Worm (Caenorhabditis elegans) whole organism, L4 larva: ENCODE measurements around the gene rimb-1.

ENCODE experiments used
- F26F4.8 ChIP-seq: fragments of 200-800 bp; sonication (Bioruptor generic); conservative IDR thresholded peaks from 2 replicates; pipeline ENCODE4 v1.3.6; 2022; ENCODE audit warnings: missing genetic modification characterization, missing compliant biosample characterization
- F44E2.7 ChIP-seq: fragments of 200-800 bp; sonication (Bioruptor generic); IDR thresholded peaks from 2 replicates; pipeline ENCODE4 v2.1.2; 2022; ENCODE audit warnings: missing genetic modification characterization, missing compliant biosample characterization
- T20F7.1 ChIP-seq: fragments of 200-800 bp; sonication (Bioruptor generic); optimal IDR thresholded peaks from 2 replicates; lab custom pipeline; 2018; ENCODE audit warnings: mild to moderate bottlenecking, missing genetic modification characterization, missing compliant biosample characterization
- T26A8.4 ChIP-seq: fragments of 200-800 bp; sonication (Bioruptor generic); IDR thresholded peaks from 2 replicates; pipeline ENCODE4 v1.3.6; 2022; ENCODE audit warnings: missing genetic modification characterization, missing compliant biosample characterization
- Y5F2A.4 ChIP-seq: fragments of 200-800 bp; sonication (Bioruptor generic); optimal IDR thresholded peaks from 2 replicates; lab custom pipeline; 2018; ENCODE audit warnings: mild to moderate bottlenecking, missing genetic modification characterization, missing compliant biosample characterization
- Y75B8A.6 ChIP-seq: fragments of 200-800 bp; sonication (Bioruptor generic); IDR thresholded peaks from 2 replicates; pipeline ENCODE4 v1.3.6; 2022; ENCODE audit warnings: missing genetic modification reagents, missing genetic modification characterization, missing compliant biosample characterization
- ZK337.2 ChIP-seq: fragments of 200-800 bp; sonication (Bioruptor generic); IDR thresholded peaks from 2 replicates; pipeline ENCODE4 v1.3.6; 2022; ENCODE audit warnings: missing genetic modification reagents, missing genetic modification characterization, missing compliant biosample characterization
- aha-1 ChIP-seq: fragments of 150-350 bp; peaks from one replicate; lab custom pipeline; 2014; ENCODE audit warnings: missing biosample characterization, missing genetic modification characterization
- ceh-20 ChIP-seq: fragments of 200-800 bp; sonication (Bioruptor generic); IDR thresholded peaks from 2 replicates; pipeline ENCODE4 v1.3.6; 2022; ENCODE audit warnings: missing genetic modification reagents, missing genetic modification characterization, missing compliant biosample characterization
- ceh-28 ChIP-seq: fragments of 150-350 bp; optimal IDR thresholded peaks from 2 replicates; lab custom pipeline; 2014; ENCODE audit warnings: missing biosample characterization, missing genetic modification reagents, missing genetic modification characterization
- ceh-44 ChIP-seq: fragments of 200-800 bp; sonication (Bioruptor generic); IDR thresholded peaks from 2 replicates; pipeline ENCODE4 v1.3.6; 2022; ENCODE audit warnings: missing genetic modification reagents, missing genetic modification characterization, missing compliant biosample characterization
- ceh-62 ChIP-seq: sonication (generic microtip); optimal IDR thresholded peaks from 2 replicates; lab custom pipeline; 2017; ENCODE audit warnings: missing biosample characterization, missing genetic modification characterization
- ceh-82 ChIP-seq: sonication (generic microtip); optimal IDR thresholded peaks from 2 replicates; lab custom pipeline; 2017; ENCODE audit warnings: missing biosample characterization, missing genetic modification characterization
- ces-1 ChIP-seq: fragments of 150-350 bp; sonication (generic microtip); optimal IDR thresholded peaks from 4 replicates; lab custom pipeline; 2014; ENCODE audit warnings: missing biosample characterization, missing genetic modification reagents, missing genetic modification characterization
- cey-2 ChIP-seq: sonication (generic microtip); optimal IDR thresholded peaks from 3 replicates; lab custom pipeline; 2017; ENCODE audit warnings: missing genetic modification characterization, mild to moderate bottlenecking, missing compliant biosample characterization, antibody characterized with exemption, borderline replicate concordance; ENCODE audit not compliant: insufficient read depth
- daf-16 ChIP-seq, 3 experiments: sonication (generic microtip); optimal IDR thresholded peaks; 2 replicates each; lab custom pipeline; 2016 to 2017; ENCODE audit warnings: missing genetic modification characterization in 3 of 3, missing genetic modification reagents in 3 of 3, mild to moderate bottlenecking in 2 of 3, missing compliant biosample characterization in 2 of 3, missing biosample characterization in 1 of 3, moderate library complexity in 1 of 3
- daf-8 ChIP-seq: fragments of 200-800 bp; sonication (Bioruptor generic); IDR thresholded peaks from 2 replicates; pipeline ENCODE4 v1.3.6; 2022; ENCODE audit warnings: missing genetic modification characterization, missing compliant biosample characterization
- dmd-6 ChIP-seq: fragments of 200-800 bp; sonication (Bioruptor generic); IDR thresholded peaks from 2 replicates; pipeline ENCODE4 v1.3.6; 2022; ENCODE audit warnings: missing genetic modification reagents, missing genetic modification characterization, missing compliant biosample characterization
- dmd-8 ChIP-seq: fragments of 200-800 bp; sonication (Bioruptor generic); IDR thresholded peaks from 2 replicates; pipeline ENCODE4 v1.3.6; 2022; ENCODE audit warnings: missing genetic modification characterization, missing compliant biosample characterization
- dmd-9 ChIP-seq: fragments of 200-800 bp; sonication (Bioruptor generic); IDR thresholded peaks from 2 replicates; pipeline ENCODE4 v1.3.6; 2022; ENCODE audit warnings: missing genetic modification reagents, missing genetic modification characterization, missing compliant biosample characterization
- dpl-1 ChIP-seq: fragments of 150-350 bp; optimal IDR thresholded peaks from 2 replicates; lab custom pipeline; 2014; ENCODE audit warnings: missing biosample characterization, missing genetic modification reagents, missing genetic modification characterization
- egl-27 ChIP-seq: sonication (generic microtip); optimal IDR thresholded peaks from 3 replicates; lab custom pipeline; 2017; ENCODE audit warnings: missing biosample characterization, missing genetic modification reagents, missing genetic modification characterization
- egl-43 ChIP-seq: fragments of 200-800 bp; sonication (Bioruptor generic); IDR thresholded peaks from 2 replicates; pipeline ENCODE4 v1.3.6; 2022; ENCODE audit warnings: missing genetic modification reagents, missing genetic modification characterization, missing compliant biosample characterization
- hmg-1.1 ChIP-seq: fragments of 200-800 bp; sonication (Bioruptor generic); IDR thresholded peaks from 2 replicates; pipeline ENCODE4 v1.3.6; 2022; ENCODE audit warnings: missing genetic modification reagents, missing genetic modification characterization, missing compliant biosample characterization
- lim-7 ChIP-seq: fragments of 200-800 bp; sonication (Bioruptor generic); IDR thresholded peaks from 2 replicates; pipeline ENCODE4 v1.3.6; 2022; ENCODE audit warnings: missing genetic modification characterization, missing compliant biosample characterization
- lin-1 ChIP-seq: fragments of 200-800 bp; sonication (Bioruptor generic); IDR thresholded peaks from 2 replicates; pipeline ENCODE4 v1.3.6; 2022; ENCODE audit warnings: missing genetic modification reagents, missing genetic modification characterization, missing compliant biosample characterization
- lin-13 ChIP-seq: fragments of 150-350 bp; optimal IDR thresholded peaks from 2 replicates; lab custom pipeline; 2014; ENCODE audit warnings: missing biosample characterization, missing genetic modification reagents, missing genetic modification characterization
- lin-29 ChIP-seq: fragments of 200-800 bp; sonication (Bioruptor generic); IDR thresholded peaks from 2 replicates; pipeline ENCODE4 v1.3.6; 2022; ENCODE audit warnings: missing genetic modification reagents, missing genetic modification characterization, missing compliant biosample characterization
- lin-38 ChIP-seq: fragments of 200-800 bp; sonication (Bioruptor generic); IDR thresholded peaks from 2 replicates; pipeline ENCODE4 v1.3.6; 2022; ENCODE audit warnings: missing genetic modification reagents, missing genetic modification characterization, missing compliant biosample characterization
- lin-39 ChIP-seq: fragments of 150-350 bp; optimal IDR thresholded peaks from 2 replicates; lab custom pipeline; 2014; ENCODE audit warnings: missing biosample characterization, missing genetic modification reagents, missing genetic modification characterization
- lsy-2 ChIP-seq, 2 experiments: fragments of 150-350 bp in 1 of 2; sonication (generic microtip) in 1 of 2; optimal IDR thresholded peaks; 2 replicates each; lab custom pipeline; 2014 to 2017; ENCODE audit warnings: missing biosample characterization in 2 of 2, missing genetic modification characterization in 2 of 2
- madf-9 ChIP-seq: fragments of 200-800 bp; sonication (Bioruptor generic); conservative IDR thresholded peaks from 2 replicates; pipeline ENCODE4 v1.3.6; 2022; ENCODE audit warnings: missing genetic modification reagents, missing genetic modification characterization, missing compliant biosample characterization
- mxl-3 ChIP-seq: fragments of 200-800 bp; sonication (Bioruptor generic); optimal IDR thresholded peaks from 2 replicates; lab custom pipeline; 2018; ENCODE audit warnings: mild to moderate bottlenecking, missing genetic modification characterization, missing compliant biosample characterization
- nhr-102 ChIP-seq: sonication (generic microtip); optimal IDR thresholded peaks from 2 replicates; lab custom pipeline; 2016; ENCODE audit warnings: mild to moderate bottlenecking, missing genetic modification characterization, moderate library complexity, missing compliant biosample characterization
- nhr-11 ChIP-seq: fragments of 150-350 bp; optimal IDR thresholded peaks from 2 replicates; lab custom pipeline; 2014; ENCODE audit warnings: missing biosample characterization, missing genetic modification characterization
- nhr-25 ChIP-seq: sonication (generic microtip); optimal IDR thresholded peaks from 2 replicates; lab custom pipeline; 2017; ENCODE audit warnings: missing genetic modification characterization, mild to moderate bottlenecking, missing compliant biosample characterization, antibody characterized with exemption, moderate library complexity, borderline replicate concordance; ENCODE audit not compliant: insufficient read depth
- nhr-28 ChIP-seq: fragments of 150-350 bp; optimal IDR thresholded peaks from 2 replicates; lab custom pipeline; 2014; ENCODE audit warnings: missing biosample characterization, missing genetic modification characterization
- nhr-41 ChIP-seq: fragments of 200-800 bp; sonication (Bioruptor generic); IDR thresholded peaks from 2 replicates; pipeline ENCODE4 v1.3.6; 2022; ENCODE audit warnings: missing genetic modification reagents, missing genetic modification characterization, missing compliant biosample characterization
- nhr-6 ChIP-seq: fragments of 150-350 bp; optimal IDR thresholded peaks from 2 replicates; lab custom pipeline; 2014; ENCODE audit warnings: missing biosample characterization, missing genetic modification characterization
- nhr-77 ChIP-seq: fragments of 150-350 bp; optimal IDR thresholded peaks from 2 replicates; lab custom pipeline; 2014; ENCODE audit warnings: missing biosample characterization, missing genetic modification characterization
- rbr-2 ChIP-seq: sonication (generic microtip); optimal IDR thresholded peaks from 2 replicates; lab custom pipeline; 2016; ENCODE audit warnings: missing genotype, missing genetic modification characterization, missing compliant biosample characterization
- sdz-12 ChIP-seq: fragments of 200-800 bp; sonication (Bioruptor generic); optimal IDR thresholded peaks from 2 replicates; lab custom pipeline; 2018; ENCODE audit warnings: mild to moderate bottlenecking, missing genetic modification characterization, missing compliant biosample characterization
- skn-1 ChIP-seq: fragments of 150-350 bp; optimal IDR thresholded peaks from 2 replicates; lab custom pipeline; 2014; ENCODE audit warnings: missing biosample characterization, missing genetic modification characterization
- snpc-4 ChIP-seq: fragments of 150-350 bp; optimal IDR thresholded peaks from 2 replicates; lab custom pipeline; 2014; ENCODE audit warnings: missing biosample characterization, missing genetic modification characterization
- unc-39 ChIP-seq: sonication (generic microtip); optimal IDR thresholded peaks from 2 replicates; lab custom pipeline; 2017; ENCODE audit warnings: missing biosample characterization, missing genetic modification characterization
- unc-62 ChIP-seq, 3 experiments: fragments of 150-350 bp in 1 of 3; sonication (generic microtip); optimal IDR thresholded peaks in 2 of 3; peaks in 1 of 3; 1 replicate in 1 of 3; 2 replicates in 2 of 3; lab custom pipeline; 2014 to 2017; ENCODE audit warnings: missing biosample characterization in 3 of 3, missing genetic modification characterization in 3 of 3, missing genetic modification reagents in 3 of 3, missing genotype in 1 of 3
- vab-7 ChIP-seq: fragments of 200-800 bp; sonication (Bioruptor generic); IDR thresholded peaks from 2 replicates; pipeline ENCODE4 v1.3.6; 2022; ENCODE audit warnings: missing genetic modification reagents, missing genetic modification characterization, missing compliant biosample characterization
- zag-1 ChIP-seq: fragments of 150-350 bp; optimal IDR thresholded peaks from 2 replicates; lab custom pipeline; 2014; ENCODE audit warnings: missing biosample characterization, missing genetic modification characterization
- zfp-2 ChIP-seq: sonication (generic microtip); optimal IDR thresholded peaks from 2 replicates; lab custom pipeline; 2016; ENCODE audit warnings: mild to moderate bottlenecking, missing genetic modification characterization, missing compliant biosample characterization
- zfp-3 ChIP-seq: fragments of 200-800 bp; sonication (Bioruptor generic); conservative IDR thresholded peaks from 2 replicates; pipeline ENCODE4 v1.3.6; 2022; ENCODE audit warnings: missing genetic modification reagents, missing genetic modification characterization, missing compliant biosample characterization
- zip-2 ChIP-seq: fragments of 150-350 bp; optimal IDR thresholded peaks from 2 replicates; lab custom pipeline; 2014; ENCODE audit warnings: missing biosample characterization, missing genetic modification characterization
- ztf-7 ChIP-seq: fragments of 150-350 bp; optimal IDR thresholded peaks from 2 replicates; lab custom pipeline; 2014; ENCODE audit warnings: missing biosample characterization, missing genetic modification characterization

rimb-1 gene

DNA sequence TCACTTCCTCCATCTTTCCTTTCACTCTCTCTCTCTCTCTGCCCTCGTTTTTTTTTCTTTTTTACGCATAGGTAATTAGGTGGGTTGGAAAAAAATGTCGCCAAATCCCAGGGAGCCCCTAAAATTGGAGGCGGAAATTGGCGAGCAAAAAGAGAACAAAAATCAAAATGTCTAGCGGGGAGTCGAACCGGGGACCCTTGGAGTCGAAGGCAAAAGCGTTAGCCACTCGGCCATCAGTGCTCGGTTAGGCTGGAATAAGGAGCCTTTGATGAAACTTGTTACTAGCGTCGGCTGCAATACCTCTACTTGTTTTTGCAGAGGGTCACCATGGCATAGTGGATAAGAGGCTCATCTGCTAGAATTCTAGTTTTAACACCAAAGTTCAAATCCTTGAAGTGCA, 45.1 kb upstream of the rimb-1 start (continued):
- TF ChIP-seq sdz-12 (GFP tag; lab: Kevin White, UChicago) (no peak), ztf-7 (tag; lab: Kevin White, UChicago) (no peak), nhr-102 (tag; lab: Kevin White, UChicago) (no peak), ceh-28 (tag; lab: Kevin White, UChicago) (no peak), nhr-25 (tag; lab: Kevin White, UChicago) (no peak), lin-39 (no peak), ceh-20 (GFP tag; lab: Robert Waterston, UW) (no peak), zfp-2 (no peak), Y5F2A.4 (GFP tag; lab: Kevin White, UChicago) (no peak), nhr-77 (no peak), lin-29 (GFP tag; lab: Robert Waterston, UW) (no peak), lin-1 (GFP tag; lab: Robert Waterston, UW) (no peak), daf-16 (GFP tag; optimal IDR thresholded peaks at IDR 0.05; lab: Kevin White, UChicago) (no peak), daf-16 (tag; optimal IDR thresholded peaks at IDR 0.05; lab: Kevin White, UChicago) (peak; percentile 25), skn-1 (tag; lab: Kevin White, UChicago) (no peak), rbr-2 (no peak), dmd-8 (GFP tag; lab: Robert Waterston, UW) (no peak), egl-27 (tag; lab: Kevin White, UChicago) (no peak), egl-43 (peak; percentile 75), lin-13 (peak; percentile 34), ceh-82 (no peak), madf-9 (no peak), nhr-41 (GFP tag; lab: Robert Waterston, UW) (no peak), hmg-1.1 (GFP tag; lab: Robert Waterston, UW) (no peak), zip-2 (no peak), F26F4.8 (no peak), ceh-62 (tag; lab: Kevin White, UChicago) (no peak), dpl-1 (GFP tag; lab: Kevin White, UChicago) (no peak), nhr-6 (tag; lab: Kevin White, UChicago) (no peak), zag-1 (tag; lab: Kevin White, UChicago) (no peak), lin-38 (GFP tag; lab: Robert Waterston, UW) (peak; percentile 45), Y75B8A.6 (GFP tag; lab: Robert Waterston, UW) (no peak), zfp-3 (GFP tag; lab: Robert Waterston, UW) (no peak), snpc-4 (no peak), nhr-28 (tag; lab: Kevin White, UChicago) (no peak), F44E2.7 (GFP tag; lab: Robert Waterston, UW) (0 out of 2 replicates have a peak, but pooled peaks have one; percentile 11), unc-39 (tag; lab: Kevin White, UChicago) (no peak), ZK337.2 (GFP tag; lab: Robert Waterston, UW) (no peak), ces-1 (GFP tag; lab: Kevin White, UChicago) (no peak), aha-1 (tag; lab: Kevin White, UChicago) (peak; percentile 73), daf-8 (no peak), vab-7 (GFP tag; lab: Robert Waterston, UW) (peak; percentile 29; the same call in 1 of the 2 replicates), dmd-9 (GFP tag; lab: Robert Waterston, UW) (no peak), lsy-2 (tag; optimal IDR thresholded peaks at IDR 0.05; lab: Kevin White, UChicago) (no peak), ceh-44 (GFP tag; lab: Robert Waterston, UW) (no peak), mxl-3 (GFP tag; lab: Kevin White, UChicago) (no peak), cey-2 (tag; lab: Kevin White, UChicago) (no peak), nhr-11 (no peak), T20F7.1 (GFP tag; lab: Kevin White, UChicago) (no peak), T26A8.4 (GFP tag; lab: Robert Waterston, UW) (no peak), lim-7 (GFP tag; lab: Robert Waterston, UW) (peak; percentile 66; the same call in 1 of the 2 replicates), dmd-6 (GFP tag; lab: Robert Waterston, UW) (no peak), unc-62 (GFP tag; optimal IDR thresholded peaks at IDR 0.05 in 1 of 2; lab: Kevin White, UChicago) (no peak), unc-62 (tag; optimal IDR thresholded peaks at IDR 0.05; lab: Kevin White, UChicago) (no peak)
